Worm (Caenorhabditis elegans) whole organism, L3 larva: ENCODE measurements around the gene T26E4.18.
"Not testable (repeated sequence)": the region's sequence is repeated elsewhere in the genome, so short reads cannot be mapped to it uniquely, and the experiment has no call there.

ENCODE experiments used
- ZK546.5 ChIP-seq: sonication (generic microtip); optimal IDR thresholded peaks from 2 replicates; lab custom pipeline; 2017; ENCODE audit warnings: missing biosample characterization, missing genetic modification characterization
- ama-1 ChIP-seq: fragments of 150-350 bp; optimal IDR thresholded peaks from 2 replicates; lab custom pipeline; 2018
- ceh-16 ChIP-seq: sonication (generic microtip); optimal IDR thresholded peaks from 2 replicates; lab custom pipeline; 2017; ENCODE audit warnings: missing biosample characterization, missing genetic modification characterization
- ceh-28 ChIP-seq: fragments of 150-350 bp; optimal IDR thresholded peaks from 2 replicates; lab custom pipeline; 2014; ENCODE audit warnings: missing biosample characterization, missing genetic modification reagents, missing genetic modification characterization
- ceh-82 ChIP-seq: fragments of 150-350 bp; optimal IDR thresholded peaks from 2 replicates; lab custom pipeline; 2014; ENCODE audit warnings: missing biosample characterization, missing genetic modification characterization
- ceh-9 ChIP-seq: sonication (generic microtip); optimal IDR thresholded peaks from 2 replicates; lab custom pipeline; 2018; ENCODE audit warnings: missing biosample characterization, missing genetic modification characterization
- daf-12 ChIP-seq: fragments of 150-350 bp; optimal IDR thresholded peaks from 2 replicates; lab custom pipeline; 2014; ENCODE audit warnings: missing biosample characterization, missing genetic modification reagents, missing genetic modification characterization
- egl-27 ChIP-seq: sonication (generic microtip); optimal IDR thresholded peaks from 4 replicates; lab custom pipeline; 2017; ENCODE audit warnings: missing biosample characterization, missing genetic modification reagents, missing genetic modification characterization
- elt-1 ChIP-seq: fragments of 150-350 bp; optimal IDR thresholded peaks from 2 replicates; lab custom pipeline; 2014; ENCODE audit warnings: missing biosample characterization, missing genetic modification characterization
- elt-2 ChIP-seq: sonication (generic microtip); optimal IDR thresholded peaks from 2 replicates; lab custom pipeline; 2016; ENCODE audit warnings: missing genetic modification reagents, mild to moderate bottlenecking, missing genetic modification characterization, missing compliant biosample characterization
- elt-3 ChIP-seq, 3 experiments: fragments of 150-350 bp in 1 of 3; sonication (generic microtip) in 2 of 3; optimal IDR thresholded peaks; 2 replicates in 2 of 3; 4 replicates in 1 of 3; lab custom pipeline; 2014 to 2017; ENCODE audit warnings: missing biosample characterization in 3 of 3, missing genetic modification characterization in 3 of 3
- eor-1 ChIP-seq, 2 experiments: fragments of 150-350 bp; optimal IDR thresholded peaks; 2 replicates each; lab custom pipeline; 2014 to 2018; ENCODE audit warnings: missing biosample characterization in 2 of 2, missing genetic modification characterization in 2 of 2
- fos-1 ChIP-seq: fragments of 150-350 bp; optimal IDR thresholded peaks from 2 replicates; lab custom pipeline; 2014; ENCODE audit warnings: missing biosample characterization, missing genetic modification characterization
- jun-1 ChIP-seq: fragments of 150-350 bp; optimal IDR thresholded peaks from 2 replicates; lab custom pipeline; 2014; ENCODE audit warnings: missing biosample characterization, missing genetic modification reagents, missing genetic modification characterization
- lin-15B ChIP-seq: fragments of 150-350 bp; optimal IDR thresholded peaks from 2 replicates; lab custom pipeline; 2014; ENCODE audit warnings: missing biosample characterization, missing genetic modification characterization
- lin-39 ChIP-seq: fragments of 150-350 bp; optimal IDR thresholded peaks from 2 replicates; lab custom pipeline; 2018; ENCODE audit warnings: missing biosample characterization, missing genetic modification reagents, missing genetic modification characterization
- mdl-1 ChIP-seq: fragments of 150-350 bp; optimal IDR thresholded peaks from 2 replicates; lab custom pipeline; 2014; ENCODE audit warnings: missing biosample characterization, missing genetic modification characterization
- mml-1 ChIP-seq: fragments of 150-350 bp; sonication (generic microtip); optimal IDR thresholded peaks from 3 replicates; lab custom pipeline; 2014; ENCODE audit warnings: missing biosample characterization, missing genetic modification characterization
- nfya-1 ChIP-seq: sonication (generic microtip); optimal IDR thresholded peaks from 2 replicates; lab custom pipeline; 2017; ENCODE audit warnings: missing genetic modification characterization, mild to moderate bottlenecking, missing compliant biosample characterization, antibody characterized with exemption, moderate library complexity; ENCODE audit not compliant: insufficient read depth
- nhr-11 ChIP-seq: fragments of 150-350 bp; optimal IDR thresholded peaks from 2 replicates; lab custom pipeline; 2014; ENCODE audit warnings: missing biosample characterization, missing genetic modification characterization
- nhr-23 ChIP-seq: fragments of 150-350 bp; optimal IDR thresholded peaks from 2 replicates; lab custom pipeline; 2014; ENCODE audit warnings: missing biosample characterization, missing genetic modification reagents, missing genetic modification characterization
- nhr-237 ChIP-seq: fragments of 150-350 bp; optimal IDR thresholded peaks from 2 replicates; lab custom pipeline; 2014; ENCODE audit warnings: missing biosample characterization, missing genetic modification characterization
- nhr-28 ChIP-seq: fragments of 150-350 bp; optimal IDR thresholded peaks from 2 replicates; lab custom pipeline; 2014; ENCODE audit warnings: missing biosample characterization, missing genetic modification characterization
- nhr-67 ChIP-seq: fragments of 150-350 bp; optimal IDR thresholded peaks from 2 replicates; lab custom pipeline; 2014; ENCODE audit warnings: missing biosample characterization, missing genetic modification characterization
- nhr-76 ChIP-seq: fragments of 150-350 bp; sonication (generic microtip); optimal IDR thresholded peaks from 5 replicates; lab custom pipeline; 2014; ENCODE audit warnings: missing biosample characterization, missing genetic modification characterization
- pha-4 ChIP-seq: fragments of 150-350 bp; optimal IDR thresholded peaks from 2 replicates; lab custom pipeline; 2014; ENCODE audit warnings: missing biosample characterization, missing genetic modification reagents, missing genetic modification characterization
- pqm-1 ChIP-seq: fragments of 150-350 bp; optimal IDR thresholded peaks from 2 replicates; lab custom pipeline; 2017; ENCODE audit warnings: missing biosample characterization, missing genetic modification characterization, inconsistent platforms
- sea-2 ChIP-seq: fragments of 150-350 bp; sonication (generic microtip); optimal IDR thresholded peaks from 4 replicates; lab custom pipeline; 2014; ENCODE audit warnings: missing biosample characterization, missing genetic modification reagents, missing genetic modification characterization
- skn-1 ChIP-seq: fragments of 150-350 bp; optimal IDR thresholded peaks from 2 replicates; lab custom pipeline; 2014; ENCODE audit warnings: missing biosample characterization, missing genetic modification characterization
- snpc-4 ChIP-seq: fragments of 150-350 bp; optimal IDR thresholded peaks from 2 replicates; lab custom pipeline; 2014; ENCODE audit warnings: missing biosample characterization, missing genetic modification characterization
- tbx-2 ChIP-seq: sonication (generic microtip); optimal IDR thresholded peaks from 2 replicates; lab custom pipeline; 2016; ENCODE audit warnings: mild to moderate bottlenecking, missing genetic modification characterization, missing compliant biosample characterization
- unc-39 ChIP-seq: sonication (generic microtip); optimal IDR thresholded peaks from 4 replicates; lab custom pipeline; 2017; ENCODE audit warnings: missing biosample characterization, missing genetic modification characterization
- unc-62 ChIP-seq: fragments of 150-350 bp; sonication (generic microtip); optimal IDR thresholded peaks from 4 replicates; lab custom pipeline; 2014; ENCODE audit warnings: missing biosample characterization, missing genetic modification reagents, missing genetic modification characterization
- zag-1 ChIP-seq: fragments of 150-350 bp; optimal IDR thresholded peaks from 2 replicates; lab custom pipeline; 2014; ENCODE audit warnings: missing biosample characterization, missing genetic modification characterization
- ztf-11 ChIP-seq: fragments of 150-350 bp; optimal IDR thresholded peaks from 2 replicates; lab custom pipeline; 2014; ENCODE audit warnings: missing biosample characterization, missing genetic modification characterization
- ztf-4 ChIP-seq: fragments of 150-350 bp; optimal IDR thresholded peaks from 2 replicates; lab custom pipeline; 2014; ENCODE audit warnings: missing biosample characterization, missing genetic modification characterization

T26E4.18 gene

DNA sequence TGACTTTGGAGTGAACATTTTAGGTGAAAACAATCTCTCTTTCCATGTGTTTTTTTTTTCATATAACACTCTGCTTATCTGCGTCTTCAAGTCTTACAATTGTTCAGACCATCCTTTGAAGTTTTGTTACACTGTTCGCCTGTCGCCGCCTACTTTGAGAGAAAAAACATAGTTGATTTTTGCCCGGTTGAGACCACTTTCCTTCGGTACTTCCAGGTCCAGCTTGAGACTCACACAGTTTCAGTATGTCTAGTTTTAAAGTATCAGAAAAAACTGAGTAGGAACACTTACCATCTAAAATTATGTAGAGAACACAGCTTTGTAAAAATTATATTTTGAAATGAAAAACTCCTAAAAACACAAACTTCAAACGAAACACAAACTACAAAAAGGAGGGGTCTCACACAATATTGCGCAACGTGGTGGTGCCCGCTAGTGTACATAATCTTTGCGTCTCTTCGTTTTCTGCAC is 12.3 kb upstream of the T26E4.18 start, which contains the start of the genes fbxa-69 and F54B8.4:
TSS of gene fbxa-69 (minus strand) at position 10 of the 471 bp plus-strand sequence.
TSS of gene F54B8.4 (plus strand) at position 421 of the 471 bp plus-strand sequence.
- TF ChIP-seq ztf-11 (tag; lab: Kevin White, UChicago) (no peak), ceh-28 (no peak), ztf-4 (tag; lab: Kevin White, UChicago) (no peak)

DNA sequence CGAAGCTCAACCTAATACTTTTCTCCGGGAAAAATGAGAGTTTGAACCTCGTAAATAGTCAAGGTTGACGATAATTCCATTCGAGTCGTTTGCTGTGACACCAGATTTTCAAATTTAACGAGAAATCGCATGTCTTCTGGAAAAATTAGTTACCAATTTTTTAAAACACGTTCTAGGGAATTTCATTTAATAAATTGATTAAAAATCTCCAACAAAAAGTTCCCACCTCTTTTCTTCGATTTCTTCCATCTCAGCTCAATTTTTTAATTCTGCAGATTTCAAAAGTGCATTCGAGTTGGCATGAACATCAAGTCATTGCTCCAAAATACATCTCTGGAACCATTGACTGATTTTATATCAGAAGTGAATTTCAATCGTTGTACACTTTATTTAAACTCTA is 8.3 kb upstream of the T26E4.18 start, which contains the start of gene nhr-282:
TSS of gene nhr-282 (plus strand) at position 301 of the 400 bp plus-strand sequence.
- TF ChIP-seq nhr-11 (tag; lab: Kevin White, UChicago); unc-39 (tag; lab: Kevin White, UChicago); pha-4: not testable (repeated sequence)

DNA sequence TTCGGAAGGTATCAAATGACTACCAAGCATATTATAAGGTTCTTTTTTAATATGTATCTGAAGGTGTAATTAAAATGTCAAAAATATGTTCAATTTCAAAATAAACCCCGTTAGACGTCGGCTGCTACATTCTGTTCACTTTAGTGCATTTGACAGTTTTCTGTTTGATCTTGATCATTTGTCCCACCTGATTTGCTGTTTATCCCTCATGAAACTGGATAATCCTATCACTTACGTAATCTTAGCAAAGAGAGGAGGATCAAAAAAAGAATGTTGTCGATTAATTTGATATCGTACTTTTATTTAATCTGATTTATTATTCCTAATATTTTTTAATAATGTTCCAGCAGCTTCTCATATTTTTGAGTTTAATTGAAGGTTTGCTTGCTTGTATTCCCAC is 6.8 kb upstream of the T26E4.18 start, which contains the start of gene F54B8.1:
TSS of gene F54B8.1 (plus strand) at position 301 of the 400 bp plus-strand sequence.
- TF ChIP-seq nfya-1 (tag; lab: Kevin White, UChicago) (no peak), zag-1 (tag; lab: Kevin White, UChicago) (no peak), ceh-28 (no peak), nhr-76 (no peak), nhr-67 (tag; lab: Kevin White, UChicago) (no peak), unc-62 (GFP tag; lab: Kevin White, UChicago) (no peak), sea-2 (GFP tag; lab: Kevin White, UChicago) (no peak), tbx-2 (tag; lab: Kevin White, UChicago) (no peak), jun-1 (tag; lab: Kevin White, UChicago) (no peak), ZK546.5 (tag; lab: Kevin White, UChicago) (no peak), nhr-23 (tag; lab: Kevin White, UChicago) (no peak), nhr-11 (tag; lab: Kevin White, UChicago) (no peak), fos-1 (tag; lab: Kevin White, UChicago) (no peak), eor-1 (tag; optimal IDR thresholded peaks at IDR 0.05; lab: Kevin White, UChicago) (no peak), elt-1 (no peak), mml-1 (tag; lab: Kevin White, UChicago) (no peak), elt-3 (tag; optimal IDR thresholded peaks at IDR 0.05; lab: Kevin White, UChicago) (no peak), ceh-16 (tag; lab: Kevin White, UChicago) (no peak), lin-15B (tag; lab: Kevin White, UChicago) (no peak), nhr-28 (tag; lab: Kevin White, UChicago) (no peak)

- TF ChIP-seq unc-62 (GFP tag; lab: Kevin White, UChicago) (no peak), zag-1 (tag; lab: Kevin White, UChicago) (no peak), jun-1 (tag; lab: Kevin White, UChicago) (no peak), nhr-237 (no peak), egl-27 (no peak), pqm-1 (tag; lab: Kevin White, UChicago) (no peak), skn-1 (tag; lab: Kevin White, UChicago) (no peak), nhr-67 (tag; lab: Kevin White, UChicago) (no peak), ceh-16 (tag; lab: Kevin White, UChicago) (no peak), nhr-76 (no peak), ceh-9 (tag; lab: Kevin White, UChicago) (no peak), sea-2 (GFP tag; lab: Kevin White, UChicago) (no peak), ceh-82 (tag; lab: Kevin White, UChicago) (no peak), mdl-1 (tag; lab: Kevin White, UChicago) (no peak), fos-1 (tag; lab: Kevin White, UChicago) (no peak), nhr-28 (tag; lab: Kevin White, UChicago) (no peak), elt-2 (tag; lab: Kevin White, UChicago) (no peak), daf-12 (tag; lab: Kevin White, UChicago) (no peak), lin-39 (tag; lab: Kevin White, UChicago) (no peak)
Measured at ce11 chrV:15809543-15809942, 5.9 kb upstream of the T26E4.18 start, which contains the start of gene srsx-36. Gene srsx-36, minus strand, starts transcription at chrV:15809643.

ce11 chrV:15807420-15807819 is 3.8 kb upstream of the T26E4.18 start, which contains the start of gene srsx-38:
Gene srsx-38, minus strand, starts transcription at chrV:15807520.
- TF ChIP-seq snpc-4 (tag; lab: Kevin White, UChicago); ama-1 (lab: Kevin White, UChicago); ceh-9 (tag; lab: Kevin White, UChicago): not testable (repeated sequence)
